Worm (Caenorhabditis elegans): ENCODE results near the gene mtre-1.

The mtre-1 gene

DNA sequence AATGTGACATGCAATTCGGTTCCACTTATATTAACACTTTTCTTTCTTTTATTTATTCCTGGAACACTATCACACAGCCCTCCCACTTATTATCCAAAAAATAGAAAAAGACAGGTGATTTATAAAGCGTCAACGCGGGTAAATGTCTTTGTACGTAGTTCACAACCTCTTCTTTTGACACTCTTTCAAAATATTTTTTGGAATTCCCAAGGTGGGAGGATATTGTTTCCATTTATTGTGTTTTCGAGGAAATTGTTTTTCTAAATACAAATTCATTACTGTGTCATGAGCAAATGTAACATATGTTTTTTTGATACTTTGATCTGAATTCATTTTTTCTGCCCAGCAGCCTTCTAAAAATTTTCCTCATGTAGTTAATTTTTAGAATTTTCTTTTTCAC is 7.5 kb upstream of the mtre-1 start:
- TF ChIP-seq unc-55 (GFP tag; optimal IDR thresholded peaks at IDR 0.05) (no peak), unc-62 (GFP tag; optimal IDR thresholded peaks at IDR 0.05) (no peak), ztf-1 (GFP tag; conservative IDR thresholded peaks at IDR 0.05) (no peak), mbf-1 (tag; optimal IDR thresholded peaks at IDR 0.05) (no peak), lin-39 (tag; optimal IDR thresholded peaks at IDR 0.05) (no peak), skn-1 (tag; optimal IDR thresholded peaks at IDR 0.05) (no peak), blmp-1 (tag; optimal IDR thresholded peaks at IDR 0.05; ENCODE audit: insufficient read depth) (no peak), nhr-237 (tag; optimal IDR thresholded peaks at IDR 0.05) (no peak)

DNA sequence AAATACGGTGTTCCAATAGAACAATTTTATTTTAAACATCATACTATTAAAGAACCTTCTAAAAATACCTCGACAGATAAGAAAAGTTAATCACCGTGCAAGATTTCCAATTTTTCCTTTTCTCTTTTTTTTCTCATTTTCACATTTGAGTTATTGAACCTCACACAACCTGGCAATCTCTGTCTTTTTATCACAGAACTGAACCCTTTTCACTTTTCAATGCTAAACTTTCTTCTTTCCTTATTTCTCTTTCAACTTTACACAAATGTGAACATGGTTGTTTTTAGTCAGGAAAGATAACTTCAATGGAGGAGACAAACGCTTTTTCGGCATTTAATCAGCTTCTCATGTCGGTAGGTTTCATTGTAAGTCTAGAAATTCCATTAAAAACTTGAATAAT is 2.5 kb upstream of the mtre-1 start, which contains the start of gene T05H10.4:
TSS of gene T05H10.4 (plus strand) at position 301 of the 400 bp plus-strand sequence.
- TF ChIP-seq mdl-1 (tag; optimal IDR thresholded peaks at IDR 0.05), result no peak
- TF ChIP-seq alr-1 (tag; optimal IDR thresholded peaks at IDR 0.05), result no peak
- TF ChIP-seq nhr-237 (tag; optimal IDR thresholded peaks at IDR 0.05), result no peak
- TF ChIP-seq gmeb-1 (tag; optimal IDR thresholded peaks at IDR 0.05), result no peak
- no peak for TF ChIP-seq snpc-4 (tag; optimal IDR thresholded peaks at IDR 0.05)
- no peak for TF ChIP-seq ceh-82 (tag; optimal IDR thresholded peaks at IDR 0.05)
- no peak for TF ChIP-seq lin-13 (GFP tag; optimal IDR thresholded peaks at IDR 0.05)
- no peak for TF ChIP-seq unc-39 (tag; optimal IDR thresholded peaks at IDR 0.05)
- no peak for TF ChIP-seq lsy-2 (tag; optimal IDR thresholded peaks at IDR 0.05)
- no peak for TF ChIP-seq C34F6.9 (tag; optimal IDR thresholded peaks at IDR 0.05)
- no peak for TF ChIP-seq nhr-23 (tag; optimal IDR thresholded peaks at IDR 0.05)
- no peak for TF ChIP-seq nhr-11 (tag; optimal IDR thresholded peaks at IDR 0.05)
- no peak for TF ChIP-seq ztf-4 (tag; optimal IDR thresholded peaks at IDR 0.05)
- TF ChIP-seq F13H6.1 (tag; optimal IDR thresholded peaks at IDR 0.05), result no peak
- no peak for TF ChIP-seq sem-4 (tag; optimal IDR thresholded peaks at IDR 0.05)
- TF ChIP-seq ztf-1 (GFP tag; conservative IDR thresholded peaks at IDR 0.05), result no peak

DNA sequence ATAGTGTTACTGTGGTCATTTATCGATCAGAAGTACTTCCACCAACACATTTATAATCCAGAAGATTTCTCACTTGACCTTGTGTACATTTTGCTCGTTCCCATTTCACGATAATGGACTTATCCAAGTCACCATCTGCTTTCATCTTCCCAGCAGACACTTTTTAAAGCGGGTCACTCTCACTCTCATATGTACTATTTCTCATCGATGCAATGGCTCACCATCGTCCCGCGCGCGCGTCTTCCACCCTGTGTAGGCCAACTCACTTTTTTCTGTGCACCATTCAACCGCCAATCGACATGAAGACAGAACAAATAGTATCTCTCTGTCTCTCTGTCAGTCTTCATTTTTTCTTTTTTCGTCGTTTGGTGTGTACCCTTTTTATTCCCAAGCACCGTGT is 1.8 kb upstream of the mtre-1 start:
- no peak for TF ChIP-seq unc-39 (tag; optimal IDR thresholded peaks at IDR 0.05)
- no peak for TF ChIP-seq Y55F3AM.14 (GFP tag; optimal IDR thresholded peaks at IDR 0.05)

DNA sequence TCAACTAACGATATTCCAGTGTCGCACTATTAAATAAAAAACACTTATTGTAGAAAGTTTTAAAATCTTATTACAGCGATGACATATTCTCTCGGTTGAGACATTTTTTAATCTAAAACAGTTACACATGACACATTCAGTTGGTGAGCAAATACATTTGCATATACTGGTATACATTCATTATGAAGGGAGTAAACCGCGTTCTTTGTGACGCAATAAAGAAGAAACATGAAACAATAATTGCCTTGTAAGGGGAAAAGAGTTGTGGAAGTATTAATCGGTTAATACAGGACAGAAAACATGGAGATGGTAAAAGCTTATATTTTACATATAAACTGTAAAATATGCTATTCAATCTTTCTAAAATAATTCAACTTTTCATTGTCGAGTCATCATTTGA is 953 bp upstream of the mtre-1 start:
- no peak for TF ChIP-seq nhr-23 (tag; optimal IDR thresholded peaks at IDR 0.05)
- no peak for TF ChIP-seq dmd-4 (tag; optimal IDR thresholded peaks at IDR 0.05)

DNA sequence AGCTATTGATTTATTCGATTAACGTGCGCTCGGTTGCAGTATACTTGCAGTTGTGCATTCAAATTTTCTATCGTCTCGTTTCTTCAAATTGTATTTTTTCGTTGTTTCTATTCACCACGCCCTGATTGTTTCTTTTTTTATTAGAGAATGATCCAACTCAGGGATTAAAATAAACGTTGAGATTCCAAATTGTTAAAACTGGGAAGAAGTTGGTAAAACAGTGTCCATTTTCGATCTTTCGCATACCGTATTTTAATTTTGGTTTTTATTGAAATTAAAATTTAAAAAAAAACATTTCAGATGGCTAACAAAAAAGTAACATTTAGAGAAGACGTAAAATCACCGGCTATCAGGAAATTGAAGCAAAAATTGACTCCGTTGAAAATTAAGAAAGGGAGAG is 3.1 kb downstream of the mtre-1 start, which contains the start of gene apn-1:
TSS of gene apn-1 (plus strand) at position 301 of the 400 bp plus-strand sequence.
- no peak for TF ChIP-seq lin-11 (tag; optimal IDR thresholded peaks at IDR 0.05)
- no peak for TF ChIP-seq ztf-1 (GFP tag; conservative IDR thresholded peaks at IDR 0.05)
- no peak for TF ChIP-seq nhr-12 (tag; optimal IDR thresholded peaks at IDR 0.05)
- no peak for TF ChIP-seq mab-5 (tag; optimal IDR thresholded peaks at IDR 0.05)
- no peak for TF ChIP-seq ZK546.5 (tag; optimal IDR thresholded peaks at IDR 0.05)
- no peak for TF ChIP-seq dmd-4 (tag; optimal IDR thresholded peaks at IDR 0.05)
- TF ChIP-seq sma-3 (GFP tag; optimal IDR thresholded peaks at IDR 0.05), result no peak
- no peak for TF ChIP-seq nhr-237 (tag; optimal IDR thresholded peaks at IDR 0.05)
- no peak for TF ChIP-seq ztf-11 (tag; optimal IDR thresholded peaks at IDR 0.05)
- TF ChIP-seq skn-1 (tag; optimal IDR thresholded peaks at IDR 0.05), result no peak
- TF ChIP-seq nhr-10 (tag; optimal IDR thresholded peaks at IDR 0.05), result no peak
- TF ChIP-seq nhr-6 (tag; optimal IDR thresholded peaks at IDR 0.05), result no peak
- no peak for TF ChIP-seq fos-1 (tag; optimal IDR thresholded peaks at IDR 0.05)
- no peak for TF ChIP-seq alr-1 (tag; optimal IDR thresholded peaks at IDR 0.05)
- TF ChIP-seq ztf-4 (tag; optimal IDR thresholded peaks at IDR 0.05), result no peak
- TF ChIP-seq nhr-25 (tag; optimal IDR thresholded peaks at IDR 0.05), result no peak
- no peak for TF ChIP-seq lin-39 (tag; optimal IDR thresholded peaks at IDR 0.05)
- no peak for TF ChIP-seq sem-4 (tag; optimal IDR thresholded peaks at IDR 0.05)

DNA sequence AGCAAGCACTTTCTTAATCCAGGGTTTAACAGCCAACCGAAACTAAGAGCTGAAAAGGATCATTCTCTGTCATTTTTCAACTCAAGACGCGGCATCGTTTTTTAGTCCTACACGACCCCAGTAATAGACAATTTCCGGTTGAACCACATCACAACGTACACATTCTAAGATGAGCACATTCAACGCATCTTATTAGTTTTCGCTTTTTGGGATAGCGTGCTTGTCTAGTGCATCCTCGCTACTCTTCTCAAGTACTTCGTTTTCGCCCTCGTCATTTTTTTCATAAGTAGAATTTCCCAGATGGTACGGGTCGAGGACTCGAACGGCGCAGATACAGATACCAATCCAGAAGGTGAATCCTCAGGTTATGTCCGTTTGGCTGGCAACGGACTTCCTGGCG is 8.1 kb downstream of the mtre-1 start, which contains the start of gene T05H10.1:
TSS of gene T05H10.1 (plus strand) at position 301 of the 400 bp plus-strand sequence.
- TF ChIP-seq snpc-4 (tag; optimal IDR thresholded peaks at IDR 0.05) (no peak), ama-1 (optimal IDR thresholded peaks at IDR 0.05) (no peak), ztf-4 (tag; optimal IDR thresholded peaks at IDR 0.05) (no peak), nhr-6 (tag; optimal IDR thresholded peaks at IDR 0.05) (no peak), alr-1 (tag; optimal IDR thresholded peaks at IDR 0.05) (no peak), C34F6.9 (tag; optimal IDR thresholded peaks at IDR 0.05) (no peak), mdl-1 (tag; optimal IDR thresholded peaks at IDR 0.05) (no peak), fos-1 (tag; optimal IDR thresholded peaks at IDR 0.05) (no peak), lin-11 (tag; optimal IDR thresholded peaks at IDR 0.05) (no peak), lsy-2 (tag; optimal IDR thresholded peaks at IDR 0.05) (no peak), nhr-12 (tag; optimal IDR thresholded peaks at IDR 0.05) (no peak), ceh-82 (tag; optimal IDR thresholded peaks at IDR 0.05) (no peak), sma-9 (GFP tag; optimal IDR thresholded peaks at IDR 0.05) (no peak), sma-9 (tag; optimal IDR thresholded peaks at IDR 0.05) (no peak)

Measured in whole organism, L2 larva.